Worm (Caenorhabditis elegans) whole organism, L4 larva: ENCODE measurements around the gene Y62E10A.24.
A peak's percentile ranks its signal among the peaks of the same experiment; 100 is the strongest.

ENCODE experiments used
- D1046.2 ChIP-seq: fragments of 200-800 bp; sonication (Bioruptor generic); IDR thresholded peaks from 2 replicates; pipeline ENCODE4 v1.3.6; 2022; ENCODE audit warnings: missing genetic modification characterization, missing compliant biosample characterization
- F26F4.8 ChIP-seq: fragments of 200-800 bp; sonication (Bioruptor generic); conservative IDR thresholded peaks from 2 replicates; pipeline ENCODE4 v1.3.6; 2022; ENCODE audit warnings: missing genetic modification characterization, missing compliant biosample characterization
- F37D6.2 ChIP-seq: sonication (generic microtip); optimal IDR thresholded peaks from 2 replicates; lab custom pipeline; 2016; ENCODE audit warnings: mild to moderate bottlenecking, missing genetic modification characterization, missing compliant biosample characterization
- F49E8.2 ChIP-seq: sonication (generic microtip); optimal IDR thresholded peaks from 2 replicates; lab custom pipeline; 2016; ENCODE audit warnings: missing compliant biosample characterization, mild to moderate bottlenecking, missing genetic modification characterization, borderline replicate concordance
- T20F7.1 ChIP-seq: fragments of 200-800 bp; sonication (Bioruptor generic); optimal IDR thresholded peaks from 2 replicates; lab custom pipeline; 2018; ENCODE audit warnings: mild to moderate bottlenecking, missing genetic modification characterization, missing compliant biosample characterization
- T26A8.4 ChIP-seq: fragments of 200-800 bp; sonication (Bioruptor generic); IDR thresholded peaks from 2 replicates; pipeline ENCODE4 v1.3.6; 2022; ENCODE audit warnings: missing genetic modification characterization, missing compliant biosample characterization
- Y105C5A.15 ChIP-seq: fragments of 200-800 bp; sonication (Bioruptor generic); IDR thresholded peaks from 2 replicates; pipeline ENCODE4 v1.3.6; 2022; ENCODE audit warnings: missing genetic modification characterization, missing compliant biosample characterization
- Y48G9A.11 ChIP-seq: fragments of 200-800 bp; sonication (Bioruptor generic); IDR thresholded peaks from 2 replicates; pipeline ENCODE4 v1.3.6; 2022; ENCODE audit warnings: missing genetic modification reagents, missing genetic modification characterization, missing compliant biosample characterization
- ZK337.2 ChIP-seq: fragments of 200-800 bp; sonication (Bioruptor generic); IDR thresholded peaks from 2 replicates; pipeline ENCODE4 v1.3.6; 2022; ENCODE audit warnings: missing genetic modification reagents, missing genetic modification characterization, missing compliant biosample characterization
- aha-1 ChIP-seq: fragments of 150-350 bp; peaks from one replicate; lab custom pipeline; 2014; ENCODE audit warnings: missing biosample characterization, missing genetic modification characterization
- attf-4 ChIP-seq: sonication (generic microtip); optimal IDR thresholded peaks from 3 replicates; lab custom pipeline; 2017; ENCODE audit warnings: missing biosample characterization, missing genetic modification characterization
- ceh-44 ChIP-seq: fragments of 200-800 bp; sonication (Bioruptor generic); IDR thresholded peaks from 2 replicates; pipeline ENCODE4 v1.3.6; 2022; ENCODE audit warnings: missing genetic modification reagents, missing genetic modification characterization, missing compliant biosample characterization
- ceh-82 ChIP-seq: sonication (generic microtip); optimal IDR thresholded peaks from 2 replicates; lab custom pipeline; 2017; ENCODE audit warnings: missing biosample characterization, missing genetic modification characterization
- ces-1 ChIP-seq: fragments of 150-350 bp; sonication (generic microtip); optimal IDR thresholded peaks from 4 replicates; lab custom pipeline; 2014; ENCODE audit warnings: missing biosample characterization, missing genetic modification reagents, missing genetic modification characterization
- cey-2 ChIP-seq: sonication (generic microtip); optimal IDR thresholded peaks from 3 replicates; lab custom pipeline; 2017; ENCODE audit warnings: missing genetic modification characterization, mild to moderate bottlenecking, missing compliant biosample characterization, antibody characterized with exemption, borderline replicate concordance; ENCODE audit not compliant: insufficient read depth
- ctbp-1 ChIP-seq: fragments of 200-800 bp; sonication (Bioruptor generic); IDR thresholded peaks from 2 replicates; pipeline ENCODE4 v1.3.6; 2022; ENCODE audit warnings: missing genetic modification reagents, missing genetic modification characterization, missing compliant biosample characterization
- daf-12 ChIP-seq: fragments of 150-350 bp; optimal IDR thresholded peaks from 2 replicates; lab custom pipeline; 2014; ENCODE audit warnings: missing biosample characterization, missing genetic modification reagents, missing genetic modification characterization
- dmd-6 ChIP-seq: fragments of 200-800 bp; sonication (Bioruptor generic); IDR thresholded peaks from 2 replicates; pipeline ENCODE4 v1.3.6; 2022; ENCODE audit warnings: missing genetic modification reagents, missing genetic modification characterization, missing compliant biosample characterization
- dmd-8 ChIP-seq: fragments of 200-800 bp; sonication (Bioruptor generic); IDR thresholded peaks from 2 replicates; pipeline ENCODE4 v1.3.6; 2022; ENCODE audit warnings: missing genetic modification characterization, missing compliant biosample characterization
- dpl-1 ChIP-seq: fragments of 150-350 bp; optimal IDR thresholded peaks from 2 replicates; lab custom pipeline; 2014; ENCODE audit warnings: missing biosample characterization, missing genetic modification reagents, missing genetic modification characterization
- duxl-1 ChIP-seq: sonication (generic microtip); optimal IDR thresholded peaks from 2 replicates; lab custom pipeline; 2016; ENCODE audit warnings: mild to moderate bottlenecking, missing genetic modification characterization, moderate library complexity, missing compliant biosample characterization; ENCODE audit not compliant: poor library complexity
- dve-1 ChIP-seq: sonication (generic microtip); optimal IDR thresholded peaks from 2 replicates; lab custom pipeline; 2017; ENCODE audit warnings: antibody characterized with exemption, mild to moderate bottlenecking, missing genetic modification characterization, missing compliant biosample characterization; ENCODE audit not compliant: insufficient read depth
- egl-43 ChIP-seq: fragments of 200-800 bp; sonication (Bioruptor generic); IDR thresholded peaks from 2 replicates; pipeline ENCODE4 v1.3.6; 2022; ENCODE audit warnings: missing genetic modification reagents, missing genetic modification characterization, missing compliant biosample characterization
- hif-1 ChIP-seq, 2 experiments: sonication (generic microtip); optimal IDR thresholded peaks; 2 replicates each; lab custom pipeline; 2016 to 2017; ENCODE audit warnings: missing compliant biosample characterization in 2 of 2, missing genetic modification characterization in 2 of 2, missing genetic modification reagents in 2 of 2, missing genotype in 2 of 2, mild to moderate bottlenecking in 1 of 2
- hlh-30 ChIP-seq: sonication (generic microtip); optimal IDR thresholded peaks from 2 replicates; lab custom pipeline; 2017; ENCODE audit warnings: antibody characterized with exemption, mild to moderate bottlenecking, missing genetic modification characterization, missing compliant biosample characterization; ENCODE audit not compliant: insufficient read depth
- hmg-1.1 ChIP-seq: fragments of 200-800 bp; sonication (Bioruptor generic); IDR thresholded peaks from 2 replicates; pipeline ENCODE4 v1.3.6; 2022; ENCODE audit warnings: missing genetic modification reagents, missing genetic modification characterization, missing compliant biosample characterization
- jun-1 ChIP-seq: fragments of 150-350 bp; optimal IDR thresholded peaks from 2 replicates; lab custom pipeline; 2014; ENCODE audit warnings: missing biosample characterization, missing genetic modification reagents, missing genetic modification characterization
- lin-1 ChIP-seq: fragments of 200-800 bp; sonication (Bioruptor generic); IDR thresholded peaks from 2 replicates; pipeline ENCODE4 v1.3.6; 2022; ENCODE audit warnings: missing genetic modification reagents, missing genetic modification characterization, missing compliant biosample characterization
- lsy-2 ChIP-seq, 2 experiments: fragments of 150-350 bp in 1 of 2; sonication (generic microtip) in 1 of 2; optimal IDR thresholded peaks; 2 replicates each; lab custom pipeline; 2014 to 2017; ENCODE audit warnings: missing biosample characterization in 2 of 2, missing genetic modification characterization in 2 of 2
- madf-5 ChIP-seq, 2 experiments: fragments of 200-800 bp; sonication (Bioruptor generic); IDR thresholded peaks; 2 replicates each; pipeline ENCODE4 v1.3.6; 2022; ENCODE audit warnings: missing compliant biosample characterization in 2 of 2, missing genetic modification characterization in 2 of 2
- madf-9 ChIP-seq: fragments of 200-800 bp; sonication (Bioruptor generic); conservative IDR thresholded peaks from 2 replicates; pipeline ENCODE4 v1.3.6; 2022; ENCODE audit warnings: missing genetic modification reagents, missing genetic modification characterization, missing compliant biosample characterization
- mxl-2 ChIP-seq: fragments of 200-800 bp; sonication (Bioruptor generic); conservative IDR thresholded peaks from 2 replicates; pipeline ENCODE4 v1.3.6; 2022; ENCODE audit warnings: missing genetic modification reagents, missing genetic modification characterization, missing compliant biosample characterization
- nhr-10 ChIP-seq: fragments of 150-350 bp; optimal IDR thresholded peaks from 2 replicates; lab custom pipeline; 2014; ENCODE audit warnings: missing biosample characterization, missing genetic modification characterization
- nhr-237 ChIP-seq: sonication (generic microtip); optimal IDR thresholded peaks from 2 replicates; lab custom pipeline; 2017; ENCODE audit warnings: missing biosample characterization, missing genetic modification characterization
- nhr-25 ChIP-seq: sonication (generic microtip); optimal IDR thresholded peaks from 2 replicates; lab custom pipeline; 2017; ENCODE audit warnings: missing genetic modification characterization, mild to moderate bottlenecking, missing compliant biosample characterization, antibody characterized with exemption, moderate library complexity, borderline replicate concordance; ENCODE audit not compliant: insufficient read depth
- nhr-6 ChIP-seq: fragments of 150-350 bp; optimal IDR thresholded peaks from 2 replicates; lab custom pipeline; 2014; ENCODE audit warnings: missing biosample characterization, missing genetic modification characterization
- nhr-76 ChIP-seq: fragments of 150-350 bp; optimal IDR thresholded peaks from 2 replicates; lab custom pipeline; 2014; ENCODE audit warnings: missing biosample characterization, missing genetic modification characterization
- pha-4 ChIP-seq, 2 experiments: fragments of 150-350 bp in 1 of 2; fragments of 200-800 bp in 1 of 2; sonication (Bioruptor generic) in 1 of 2; IDR thresholded peaks in 1 of 2; optimal IDR thresholded peaks in 1 of 2; 2 replicates each; pipeline versions ENCODE4 v1.3.6 to Lab custom; 2014 to 2022; ENCODE audit warnings: missing genetic modification characterization in 2 of 2, missing genetic modification reagents in 2 of 2, missing biosample characterization in 1 of 2, missing compliant biosample characterization in 1 of 2
- php-3 ChIP-seq: fragments of 200-800 bp; sonication (Bioruptor generic); IDR thresholded peaks from 2 replicates; pipeline ENCODE4 v1.3.6; 2022; ENCODE audit warnings: missing genetic modification reagents, missing genetic modification characterization, missing compliant biosample characterization
- spr-1 ChIP-seq: sonication (generic microtip); optimal IDR thresholded peaks from 2 replicates; lab custom pipeline; 2016; ENCODE audit warnings: mild to moderate bottlenecking, missing genetic modification characterization, missing compliant biosample characterization
- spr-3 ChIP-seq: fragments of 200-800 bp; sonication (Bioruptor generic); optimal IDR thresholded peaks from 2 replicates; lab custom pipeline; 2018; ENCODE audit warnings: mild to moderate bottlenecking, missing genetic modification characterization, missing compliant biosample characterization
- tra-1 ChIP-seq: fragments of 200-800 bp; sonication (Bioruptor generic); IDR thresholded peaks from 2 replicates; pipeline ENCODE4 v1.3.6; 2022; ENCODE audit warnings: missing genetic modification reagents, missing genetic modification characterization, missing compliant biosample characterization
- unc-130 ChIP-seq: sonication (generic microtip); optimal IDR thresholded peaks from 2 replicates; lab custom pipeline; 2016; ENCODE audit warnings: missing genetic modification reagents, missing genetic modification characterization, missing compliant biosample characterization
- vab-7 ChIP-seq: fragments of 200-800 bp; sonication (Bioruptor generic); IDR thresholded peaks from 2 replicates; pipeline ENCODE4 v1.3.6; 2022; ENCODE audit warnings: missing genetic modification reagents, missing genetic modification characterization, missing compliant biosample characterization
- zag-1 ChIP-seq: fragments of 150-350 bp; optimal IDR thresholded peaks from 2 replicates; lab custom pipeline; 2014; ENCODE audit warnings: missing biosample characterization, missing genetic modification characterization
- zfp-2 ChIP-seq: sonication (generic microtip); optimal IDR thresholded peaks from 2 replicates; lab custom pipeline; 2016; ENCODE audit warnings: mild to moderate bottlenecking, missing genetic modification characterization, missing compliant biosample characterization
- zfp-3 ChIP-seq: fragments of 200-800 bp; sonication (Bioruptor generic); conservative IDR thresholded peaks from 2 replicates; pipeline ENCODE4 v1.3.6; 2022; ENCODE audit warnings: missing genetic modification reagents, missing genetic modification characterization, missing compliant biosample characterization
- zip-11 ChIP-seq: fragments of 200-800 bp; sonication (Bioruptor generic); IDR thresholded peaks from 2 replicates; pipeline ENCODE4 v1.3.6; 2022; ENCODE audit warnings: missing genetic modification characterization, missing compliant biosample characterization
- zip-2 ChIP-seq: fragments of 150-350 bp; optimal IDR thresholded peaks from 2 replicates; lab custom pipeline; 2014; ENCODE audit warnings: missing biosample characterization, missing genetic modification characterization
- ztf-11 ChIP-seq: fragments of 150-350 bp; optimal IDR thresholded peaks from 2 replicates; lab custom pipeline; 2014; ENCODE audit warnings: missing biosample characterization, missing genetic modification characterization

Gene Y62E10A.24

ce11 chrIV:13386043-13386442 lies 15.5 kb downstream of the Y62E10A.24 start, which contains the start of the genes Y62E10A.20, Y62E10A.23 and mdt-9:
Gene Y62E10A.20 (minus strand): TSS chrIV:13386091.
Gene Y62E10A.23 (plus strand): TSS chrIV:13386324.
Gene mdt-9 (plus strand): TSS chrIV:13386380.
- TF ChIP-seq zip-2: no peak
- peak; percentile 14; the same call in 1 of the 2 replicates for TF ChIP-seq ctbp-1
- TF ChIP-seq Y48G9A.11: no peak
- no peak for TF ChIP-seq F49E8.2 (tag; lab: Kevin White, UChicago)
- no peak for TF ChIP-seq duxl-1 (tag; lab: Kevin White, UChicago)
- peak; percentile 0 for TF ChIP-seq spr-1 (tag; lab: Kevin White, UChicago)
- TF ChIP-seq zag-1 (tag; lab: Kevin White, UChicago): no peak
- TF ChIP-seq zfp-3 (GFP tag; lab: Robert Waterston, UW): no peak
- no peak for TF ChIP-seq spr-3 (GFP tag; lab: Kevin White, UChicago)
- TF ChIP-seq aha-1 (tag; lab: Kevin White, UChicago): peak; percentile 96
- no peak for TF ChIP-seq nhr-76 (tag; lab: Kevin White, UChicago)
- no peak for TF ChIP-seq vab-7
- TF ChIP-seq F26F4.8 (GFP tag; lab: Robert Waterston, UW): no peak
- TF ChIP-seq nhr-6 (tag; lab: Kevin White, UChicago): peak; percentile 92
- TF ChIP-seq nhr-10: no peak
- TF ChIP-seq pha-4 (GFP tag; IDR thresholded peaks at IDR 0.05; lab: Robert Waterston, UW): no peak
- peak; percentile 29 for TF ChIP-seq pha-4 (tag; optimal IDR thresholded peaks at IDR 0.05; lab: Kevin White, UChicago)
- TF ChIP-seq daf-12 (tag; lab: Kevin White, UChicago): no peak
- TF ChIP-seq zip-11: no peak
- TF ChIP-seq F37D6.2: peak; percentile 41
- TF ChIP-seq madf-9 (GFP tag; lab: Robert Waterston, UW): no peak
- TF ChIP-seq dmd-6 (GFP tag; lab: Robert Waterston, UW): no peak
- TF ChIP-seq zfp-2 (tag; lab: Kevin White, UChicago): no peak
- no peak for TF ChIP-seq Y105C5A.15 (GFP tag; lab: Robert Waterston, UW)
- TF ChIP-seq ces-1 (GFP tag; lab: Kevin White, UChicago): no peak
- TF ChIP-seq nhr-237: no peak
- peak; percentile 59 for TF ChIP-seq hmg-1.1 (GFP tag; lab: Robert Waterston, UW)
- TF ChIP-seq madf-5 (GFP tag; IDR thresholded peaks at IDR 0.05; lab: Robert Waterston, UW): no peak
- peak; percentile 74 for TF ChIP-seq dpl-1 (GFP tag; lab: Kevin White, UChicago)
- no peak for TF ChIP-seq dmd-8 (GFP tag; lab: Robert Waterston, UW)
- TF ChIP-seq hif-1 (tag; optimal IDR thresholded peaks at IDR 0.05; lab: Kevin White, UChicago): peak in 1 of 2 experiments; percentile 76
- TF ChIP-seq ZK337.2: no peak
- no peak for TF ChIP-seq attf-4 (tag; lab: Kevin White, UChicago)
- no peak for TF ChIP-seq tra-1
- TF ChIP-seq cey-2 (tag; lab: Kevin White, UChicago): no peak
- TF ChIP-seq nhr-25 (tag; lab: Kevin White, UChicago): no peak
- TF ChIP-seq ztf-11 (tag; lab: Kevin White, UChicago): no peak
- TF ChIP-seq ceh-82 (tag; lab: Kevin White, UChicago): no peak
- TF ChIP-seq hlh-30: peak; percentile 45
- TF ChIP-seq dve-1 (tag; lab: Kevin White, UChicago): peak; percentile 70
- TF ChIP-seq php-3 (GFP tag; lab: Robert Waterston, UW): no peak
- TF ChIP-seq lin-1 (GFP tag; lab: Robert Waterston, UW): no peak
- no peak for TF ChIP-seq mxl-2 (GFP tag; lab: Robert Waterston, UW)
- TF ChIP-seq lsy-2 (tag; optimal IDR thresholded peaks at IDR 0.05; lab: Kevin White, UChicago): peak in 1 of 2 experiments; percentile 89
- TF ChIP-seq ceh-44 (GFP tag; lab: Robert Waterston, UW): no peak
- 0 out of 2 replicates have a peak, but pooled peaks have one; percentile 46 for TF ChIP-seq T26A8.4 (GFP tag; lab: Robert Waterston, UW)
- TF ChIP-seq egl-43 (GFP tag; lab: Robert Waterston, UW): no peak
- TF ChIP-seq D1046.2 (GFP tag; lab: Robert Waterston, UW): no peak
- TF ChIP-seq jun-1 (tag; lab: Kevin White, UChicago): no peak
- peak; percentile 78 for TF ChIP-seq unc-130 (GFP tag; lab: Kevin White, UChicago)
- TF ChIP-seq T20F7.1 (GFP tag; lab: Kevin White, UChicago): no peak
